Fruit fly (Drosophila melanogaster): Measurements from ENCODE around the gene Art6.

Art6 gene

DNA sequence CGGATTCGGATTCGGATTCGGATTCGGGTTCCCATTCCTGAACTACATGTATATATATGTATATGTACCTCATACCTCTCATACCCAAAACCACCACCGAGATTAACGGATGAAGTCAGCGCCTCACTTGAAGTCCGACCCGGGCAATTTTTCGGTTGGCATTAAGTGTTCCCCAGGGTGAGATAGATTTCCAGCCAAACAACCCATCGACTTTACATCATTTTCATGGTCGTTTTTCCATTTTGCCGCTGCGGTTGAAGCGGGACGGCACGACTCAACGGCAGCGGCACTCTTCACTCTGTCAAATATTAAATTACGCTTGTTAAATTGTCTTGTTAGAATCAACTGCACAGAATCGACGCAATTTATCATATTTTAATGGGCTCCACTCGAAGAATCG, 15.4 kb downstream of the Art6 start (continued):
- TF ChIP-seq CkIIα-i1 (GFP tag; IDR thresholded peaks at IDR 0.05) (no peak), Fer2 (tag; optimal IDR thresholded peaks at IDR 0.05) (no peak), Nf-YB (GFP tag; optimal IDR thresholded peaks at IDR 0.05) (peak; percentile 87), cas (GFP tag; IDR thresholded peaks at IDR 0.05) (no peak), scrt (GFP tag; optimal IDR thresholded peaks at IDR 0.05) (no peak), CG8478 (optimal IDR thresholded peaks at IDR 0.05) (no peak), ewg (GFP tag; optimal IDR thresholded peaks at IDR 0.05) (no peak), Nf-YC (tag; optimal IDR thresholded peaks at IDR 0.05) (peak; percentile 87), pros (GFP tag; optimal IDR thresholded peaks at IDR 0.05) (peak; percentile 80), tll (GFP tag; optimal IDR thresholded peaks at IDR 0.05) (peak in 1 of 2 experiments; percentile 28)

DNA sequence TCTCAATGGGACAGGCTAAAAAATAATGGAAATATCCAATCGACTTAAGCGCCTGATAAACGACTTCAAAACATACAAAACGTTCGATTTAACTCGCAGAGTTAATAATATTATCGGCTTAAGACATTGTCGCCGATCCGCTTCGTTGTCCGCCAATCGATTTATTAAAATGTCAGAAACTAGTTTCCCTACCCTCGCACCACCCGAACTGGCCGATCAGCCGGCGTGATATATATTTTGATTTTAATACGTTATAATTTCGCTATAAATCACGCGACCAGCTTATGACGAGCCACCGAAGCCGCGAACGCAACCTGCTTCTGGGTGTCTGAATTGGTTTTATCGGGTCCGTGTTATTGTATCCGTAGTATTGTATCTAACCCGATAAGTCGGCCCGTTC, 18.1 kb downstream of the Art6 start:
- TF ChIP-seq CG15269 (tag; optimal IDR thresholded peaks at IDR 0.05) (peak; percentile 14), sens (GFP tag) (peak; percentile 63), sd (tag; optimal IDR thresholded peaks at IDR 0.05) (no peak), CG13894 (tag; optimal IDR thresholded peaks at IDR 0.05) (peak; percentile 84), abd-A (tag; optimal IDR thresholded peaks at IDR 0.05) (peak; percentile 39), oc (tag; optimal IDR thresholded peaks at IDR 0.05) (peak; percentile 82), CG14050 (GFP tag; IDR thresholded peaks at IDR 0.05) (no peak), slbo (GFP tag; IDR thresholded peaks at IDR 0.05) (no peak), Ets65A (GFP tag) (peak; percentile 40), Dip3 (GFP tag; optimal IDR thresholded peaks at IDR 0.05) (no peak)

DNA sequence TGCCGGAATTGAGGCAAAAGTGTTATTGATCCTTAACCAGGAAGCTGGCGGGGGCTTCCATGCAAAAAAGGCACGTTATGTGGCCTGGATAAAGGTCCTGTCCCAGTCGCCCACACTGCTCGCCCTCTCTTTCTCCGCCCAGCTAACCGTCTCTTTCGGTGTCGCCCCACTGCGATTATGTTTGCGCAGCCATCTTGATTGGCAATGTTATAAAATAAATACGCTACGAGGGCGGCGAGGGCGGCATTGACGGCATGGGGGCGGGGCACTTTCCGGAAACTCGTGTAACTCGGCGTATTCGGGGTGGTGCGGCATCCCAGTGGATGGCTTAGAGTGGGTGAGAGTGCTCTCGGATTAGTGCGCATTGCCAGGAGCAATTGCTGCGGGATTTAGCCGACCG, 22.0 kb downstream of the Art6 start:
- TF ChIP-seq Nf-YC (tag; optimal IDR thresholded peaks at IDR 0.05) (peak; percentile 87), Ets65A (GFP tag) (peak; percentile 28), abd-A (tag; optimal IDR thresholded peaks at IDR 0.05) (peak; percentile 14), chm (GFP tag; IDR thresholded peaks at IDR 0.05) (0 out of 2 replicates have a peak, but pooled peaks have one; percentile 11), CG2202 (tag; optimal IDR thresholded peaks at IDR 0.05) (no peak), crol (GFP tag; IDR thresholded peaks at IDR 0.05) (peak; percentile 46; the same call in 1 of the 2 replicates), seq (GFP tag; IDR thresholded peaks at IDR 0.05) (peak; percentile 66), Side (GFP tag; optimal IDR thresholded peaks at IDR 0.05) (no peak), Fer1 (GFP tag; optimal IDR thresholded peaks at IDR 0.05) (no peak), CG12299 (tag; optimal IDR thresholded peaks at IDR 0.05) (no peak), Nf-YB (GFP tag; optimal IDR thresholded peaks at IDR 0.05) (peak; percentile 77), sqz (GFP tag; optimal IDR thresholded peaks at IDR 0.05) (no peak), kni (GFP tag; optimal IDR thresholded peaks at IDR 0.05) (no peak), CG7357 (GFP tag; IDR thresholded peaks at IDR 0.05) (no peak), Deaf1 (tag; optimal IDR thresholded peaks at IDR 0.05) (peak; percentile 35), CG1832 (GFP tag; optimal IDR thresholded peaks at IDR 0.05) (peak; percentile 31), trem (tag; optimal IDR thresholded peaks at IDR 0.05) (no peak), ewg (GFP tag; optimal IDR thresholded peaks at IDR 0.05) (peak; percentile 8), gcm2 (GFP tag; optimal IDR thresholded peaks at IDR 0.05) (no peak), wdn (GFP tag; IDR thresholded peaks at IDR 0.05) (0 out of 2 replicates have a peak, but pooled peaks have one; percentile 6), CG10321 (GFP tag; IDR thresholded peaks at IDR 0.05) (0 out of 2 replicates have a peak, but pooled peaks have one; percentile 50)
